Worm (Caenorhabditis elegans) whole organism, late embryonic: ENCODE results near the gene F01F1.14.

ENCODE experiments used
- ceh-24 ChIP-seq: sonication (generic microtip); optimal IDR thresholded peaks from 2 replicates; lab custom pipeline; 2016; ENCODE audit warnings: mild to moderate bottlenecking, missing genetic modification characterization, missing compliant biosample characterization
- che-1 ChIP-seq: sonication (generic microtip); optimal IDR thresholded peaks from 2 replicates; lab custom pipeline; 2016; ENCODE audit warnings: mild to moderate bottlenecking, missing genetic modification characterization, missing compliant biosample characterization
- nfya-1 ChIP-seq: sonication (generic microtip); optimal IDR thresholded peaks from 2 replicates; lab custom pipeline; 2017; ENCODE audit warnings: missing genetic modification characterization, mild to moderate bottlenecking, missing compliant biosample characterization, antibody characterized with exemption, moderate library complexity
- odd-2 ChIP-seq: sonication (generic microtip); optimal IDR thresholded peaks from 2 replicates; lab custom pipeline; 2017; ENCODE audit warnings: antibody characterized with exemption, mild to moderate bottlenecking, missing genetic modification characterization, missing compliant biosample characterization
- tbx-2 ChIP-seq: sonication (generic microtip); optimal IDR thresholded peaks from 2 replicates; lab custom pipeline; 2016; ENCODE audit warnings: missing genetic modification characterization, missing compliant biosample characterization
- unc-55 ChIP-seq: sonication (generic microtip); optimal IDR thresholded peaks from 2 replicates; lab custom pipeline; 2017; ENCODE audit warnings: missing biosample characterization, missing genetic modification reagents, missing genetic modification characterization
- unc-86 ChIP-seq: sonication (generic microtip); optimal IDR thresholded peaks from 2 replicates; lab custom pipeline; 2016; ENCODE audit warnings: missing genetic modification characterization, missing compliant biosample characterization

DNA sequence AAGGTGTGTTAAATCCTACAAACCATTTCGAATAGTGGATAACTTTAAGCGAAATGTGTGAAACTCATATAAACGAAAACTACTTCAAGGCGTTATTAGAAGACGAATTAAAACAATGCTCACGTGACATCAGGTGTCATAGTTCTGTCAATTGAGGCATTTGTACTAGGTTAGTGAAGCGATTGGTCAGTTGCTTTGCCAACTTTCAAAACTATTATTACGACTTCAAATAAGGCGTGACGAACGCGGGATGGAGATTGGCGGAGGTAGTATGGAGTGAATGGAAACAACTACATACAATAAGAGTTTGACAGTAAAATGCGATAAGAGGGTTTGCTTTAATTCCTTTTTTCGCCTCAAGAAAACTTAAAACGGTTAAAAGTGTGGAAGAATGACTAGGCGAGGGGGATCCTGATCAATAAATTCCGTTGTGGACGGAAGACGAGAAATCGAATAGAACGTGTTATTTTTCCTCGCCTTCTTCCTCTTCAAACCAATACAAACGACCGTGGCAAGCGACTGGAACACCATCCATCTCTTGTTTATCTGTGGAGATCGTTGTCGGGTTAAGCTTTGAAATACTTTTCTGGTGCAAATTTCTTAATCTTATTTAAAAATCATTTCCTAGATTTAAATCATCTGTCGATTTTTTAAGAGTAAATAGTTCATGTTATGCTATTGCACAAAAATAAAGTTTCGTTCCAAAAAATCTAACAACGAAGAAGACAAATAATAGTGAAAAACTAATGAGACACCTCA lies 41.7 kb downstream of the F01F1.14 start:
- TF ChIP-seq unc-86 (tag; lab: Kevin White, UChicago) (no peak), tbx-2 (no peak), ceh-24 (tag; lab: Kevin White, UChicago) (no peak), che-1 (tag; lab: Kevin White, UChicago) (no peak), unc-55 (no peak), nfya-1 (no peak), odd-2 (no peak)
